Worm (Caenorhabditis elegans): ENCODE results near the gene sec-61.G.

sec-61.G gene

ce11 chrV:10893510-10894128, 3.3 kb downstream of the sec-61.G start, which contains the start of gene F32D8.4:
Gene F32D8.4 (minus strand): TSS chrV:10893560.
- TF ChIP-seq pax-1 (tag; optimal IDR thresholded peaks at IDR 0.05) (no peak), unc-3 (GFP tag; conservative IDR thresholded peaks at IDR 0.05) (no peak), unc-3 (tag; optimal IDR thresholded peaks at IDR 0.05) (no peak), pqm-1 (tag; optimal IDR thresholded peaks at IDR 0.05) (no peak), nfya-1 (tag; optimal IDR thresholded peaks at IDR 0.05) (no peak), C38D4.7 (GFP tag; optimal IDR thresholded peaks at IDR 0.05) (no peak), fax-1 (tag; optimal IDR thresholded peaks at IDR 0.05) (no peak), C08G9.2 (tag; optimal IDR thresholded peaks at IDR 0.05) (no peak), pat-9 (tag; optimal IDR thresholded peaks at IDR 0.05) (no peak), che-1 (tag; optimal IDR thresholded peaks at IDR 0.05) (no peak), pha-4 (tag; optimal IDR thresholded peaks at IDR 0.05) (no peak), pha-2 (tag; optimal IDR thresholded peaks at IDR 0.05) (no peak), nhr-11 (tag; optimal IDR thresholded peaks at IDR 0.05) (no peak), T23F11.4 (GFP tag; optimal IDR thresholded peaks at IDR 0.05) (no peak), hlh-30 (tag; optimal IDR thresholded peaks at IDR 0.05; ENCODE audit: insufficient read depth) (no peak)

ce11 chrV:10890980-10891379, 6.0 kb downstream of the sec-61.G start, which contains the start of gene F32D8.12:
Gene F32D8.12 (minus strand): TSS chrV:10891027.
- no peak for TF ChIP-seq ceh-14 (tag; optimal IDR thresholded peaks at IDR 0.05)
- TF ChIP-seq odd-2 (tag; optimal IDR thresholded peaks at IDR 0.05): no peak
- TF ChIP-seq hlh-30 (tag; optimal IDR thresholded peaks at IDR 0.05; ENCODE audit: insufficient read depth): no peak
- TF ChIP-seq ceh-30 (tag; optimal IDR thresholded peaks at IDR 0.05): no peak
- no peak for TF ChIP-seq ceh-6 (GFP tag; optimal IDR thresholded peaks at IDR 0.05)
- TF ChIP-seq pros-1 (tag; optimal IDR thresholded peaks at IDR 0.05): no peak
- TF ChIP-seq hlh-15 (tag; optimal IDR thresholded peaks at IDR 0.05): no peak
- TF ChIP-seq hlh-13 (GFP tag; optimal IDR thresholded peaks at IDR 0.05): no peak
- TF ChIP-seq unc-55 (GFP tag; optimal IDR thresholded peaks at IDR 0.05): no peak
- no peak for TF ChIP-seq ceh-22 (tag; optimal IDR thresholded peaks at IDR 0.05)
- no peak for TF ChIP-seq pax-1 (tag; optimal IDR thresholded peaks at IDR 0.05)
- TF ChIP-seq unc-86 (tag; optimal IDR thresholded peaks at IDR 0.05): no peak
- TF ChIP-seq ceh-45 (GFP tag; IDR thresholded peaks at IDR 0.05): no peak
- no peak for TF ChIP-seq ahr-1 (tag; optimal IDR thresholded peaks at IDR 0.05)
- no peak for TF ChIP-seq pqm-1 (tag; optimal IDR thresholded peaks at IDR 0.05)
- TF ChIP-seq elt-4 (tag; optimal IDR thresholded peaks at IDR 0.05): no peak
- no peak for TF ChIP-seq mec-3 (tag; optimal IDR thresholded peaks at IDR 0.05; ENCODE audit: borderline replicate concordance)
- TF ChIP-seq dve-1 (tag; optimal IDR thresholded peaks at IDR 0.05): no peak
- no peak for TF ChIP-seq ama-1 (optimal IDR thresholded peaks at IDR 0.05)

- TF ChIP-seq ceh-9 (tag; optimal IDR thresholded peaks at IDR 0.05) (no peak), fkh-6 (tag; optimal IDR thresholded peaks at IDR 0.05) (no peak), ceh-18 (tag; optimal IDR thresholded peaks at IDR 0.05) (no peak), pros-1 (tag; optimal IDR thresholded peaks at IDR 0.05) (no peak), elt-4 (tag; optimal IDR thresholded peaks at IDR 0.05) (no peak), ets-4 (tag; optimal IDR thresholded peaks at IDR 0.05) (no peak), ceh-14 (tag; optimal IDR thresholded peaks at IDR 0.05) (no peak), ceh-6 (GFP tag; optimal IDR thresholded peaks at IDR 0.05) (no peak), K02D7.2 (tag; optimal IDR thresholded peaks at IDR 0.05) (no peak), ahr-1 (tag; optimal IDR thresholded peaks at IDR 0.05) (no peak), ama-1 (optimal IDR thresholded peaks at IDR 0.05) (no peak), unc-3 (GFP tag; conservative IDR thresholded peaks at IDR 0.05) (no peak), unc-3 (tag; optimal IDR thresholded peaks at IDR 0.05) (no peak), C38D4.7 (GFP tag; optimal IDR thresholded peaks at IDR 0.05) (no peak), ceh-34 (tag; optimal IDR thresholded peaks at IDR 0.05) (no peak), nfya-1 (tag; optimal IDR thresholded peaks at IDR 0.05) (no peak), madf-2 (tag; optimal IDR thresholded peaks at IDR 0.05) (no peak), Y22D7AL.16 (tag; optimal IDR thresholded peaks at IDR 0.05) (no peak), dve-1 (tag; optimal IDR thresholded peaks at IDR 0.05) (no peak)
Observed at ce11 chrV:10889774-10890173, 7.2 kb downstream of the sec-61.G start.
